Worm (Caenorhabditis elegans) whole organism, L4 larva: Measurements from ENCODE around the gene C28H8.5.

Source experiments
- D1046.2 ChIP-seq: fragments of 200-800 bp; sonication (Bioruptor generic); IDR thresholded peaks from 2 replicates; pipeline ENCODE4 v1.3.6; 2022; ENCODE audit warnings: missing genetic modification characterization, missing compliant biosample characterization
- F10B5.3 ChIP-seq: sonication (generic microtip); optimal IDR thresholded peaks from 2 replicates; lab custom pipeline; 2016; ENCODE audit warnings: mild to moderate bottlenecking, missing genetic modification characterization, missing compliant biosample characterization
- F26F4.8 ChIP-seq: fragments of 200-800 bp; sonication (Bioruptor generic); conservative IDR thresholded peaks from 2 replicates; pipeline ENCODE4 v1.3.6; 2022; ENCODE audit warnings: missing genetic modification characterization, missing compliant biosample characterization
- F37D6.2 ChIP-seq: sonication (generic microtip); optimal IDR thresholded peaks from 2 replicates; lab custom pipeline; 2016; ENCODE audit warnings: mild to moderate bottlenecking, missing genetic modification characterization, missing compliant biosample characterization
- F49E8.2 ChIP-seq: sonication (generic microtip); optimal IDR thresholded peaks from 2 replicates; lab custom pipeline; 2016; ENCODE audit warnings: missing compliant biosample characterization, mild to moderate bottlenecking, missing genetic modification characterization, borderline replicate concordance
- T26A8.4 ChIP-seq: fragments of 200-800 bp; sonication (Bioruptor generic); IDR thresholded peaks from 2 replicates; pipeline ENCODE4 v1.3.6; 2022; ENCODE audit warnings: missing genetic modification characterization, missing compliant biosample characterization
- Y48G9A.11 ChIP-seq: fragments of 200-800 bp; sonication (Bioruptor generic); IDR thresholded peaks from 2 replicates; pipeline ENCODE4 v1.3.6; 2022; ENCODE audit warnings: missing genetic modification reagents, missing genetic modification characterization, missing compliant biosample characterization
- Y5F2A.4 ChIP-seq: fragments of 200-800 bp; sonication (Bioruptor generic); optimal IDR thresholded peaks from 2 replicates; lab custom pipeline; 2018; ENCODE audit warnings: mild to moderate bottlenecking, missing genetic modification characterization, missing compliant biosample characterization
- aha-1 ChIP-seq: fragments of 150-350 bp; peaks from one replicate; lab custom pipeline; 2014; ENCODE audit warnings: missing biosample characterization, missing genetic modification characterization
- ama-1 ChIP-seq: fragments of 150-350 bp; optimal IDR thresholded peaks from 2 replicates; lab custom pipeline; 2014; ENCODE audit warnings: inconsistent platforms, mixed read lengths
- arid-1 ChIP-seq: fragments of 200-800 bp; sonication (Bioruptor generic); conservative IDR thresholded peaks from 2 replicates; pipeline ENCODE4 v1.3.6; 2022; ENCODE audit warnings: missing genetic modification reagents, missing genetic modification characterization, missing compliant biosample characterization
- ceh-20 ChIP-seq: fragments of 200-800 bp; sonication (Bioruptor generic); IDR thresholded peaks from 2 replicates; pipeline ENCODE4 v1.3.6; 2022; ENCODE audit warnings: missing genetic modification reagents, missing genetic modification characterization, missing compliant biosample characterization
- ceh-82 ChIP-seq: sonication (generic microtip); optimal IDR thresholded peaks from 2 replicates; lab custom pipeline; 2017; ENCODE audit warnings: missing biosample characterization, missing genetic modification characterization
- ces-1 ChIP-seq: fragments of 150-350 bp; sonication (generic microtip); optimal IDR thresholded peaks from 4 replicates; lab custom pipeline; 2014; ENCODE audit warnings: missing biosample characterization, missing genetic modification reagents, missing genetic modification characterization
- ctbp-1 ChIP-seq: fragments of 200-800 bp; sonication (Bioruptor generic); IDR thresholded peaks from 2 replicates; pipeline ENCODE4 v1.3.6; 2022; ENCODE audit warnings: missing genetic modification reagents, missing genetic modification characterization, missing compliant biosample characterization
- daf-8 ChIP-seq: fragments of 200-800 bp; sonication (Bioruptor generic); IDR thresholded peaks from 2 replicates; pipeline ENCODE4 v1.3.6; 2022; ENCODE audit warnings: missing genetic modification characterization, missing compliant biosample characterization
- dmd-8 ChIP-seq: fragments of 200-800 bp; sonication (Bioruptor generic); IDR thresholded peaks from 2 replicates; pipeline ENCODE4 v1.3.6; 2022; ENCODE audit warnings: missing genetic modification characterization, missing compliant biosample characterization
- dpl-1 ChIP-seq: fragments of 150-350 bp; optimal IDR thresholded peaks from 2 replicates; lab custom pipeline; 2014; ENCODE audit warnings: missing biosample characterization, missing genetic modification reagents, missing genetic modification characterization
- dve-1 ChIP-seq: sonication (generic microtip); optimal IDR thresholded peaks from 2 replicates; lab custom pipeline; 2017; ENCODE audit warnings: antibody characterized with exemption, mild to moderate bottlenecking, missing genetic modification characterization, missing compliant biosample characterization; ENCODE audit not compliant: insufficient read depth
- fkh-10 ChIP-seq: fragments of 150-350 bp; optimal IDR thresholded peaks from 2 replicates; lab custom pipeline; 2014; ENCODE audit warnings: missing biosample characterization, missing genetic modification reagents, missing genetic modification characterization
- hlh-11 ChIP-seq: fragments of 200-800 bp; sonication (Bioruptor generic); optimal IDR thresholded peaks from 2 replicates; lab custom pipeline; 2018; ENCODE audit warnings: mild to moderate bottlenecking, missing genetic modification characterization, missing compliant biosample characterization
- hlh-30 ChIP-seq: sonication (generic microtip); optimal IDR thresholded peaks from 2 replicates; lab custom pipeline; 2017; ENCODE audit warnings: antibody characterized with exemption, mild to moderate bottlenecking, missing genetic modification characterization, missing compliant biosample characterization; ENCODE audit not compliant: insufficient read depth
- lim-7 ChIP-seq: fragments of 200-800 bp; sonication (Bioruptor generic); IDR thresholded peaks from 2 replicates; pipeline ENCODE4 v1.3.6; 2022; ENCODE audit warnings: missing genetic modification characterization, missing compliant biosample characterization
- lin-1 ChIP-seq: fragments of 200-800 bp; sonication (Bioruptor generic); IDR thresholded peaks from 2 replicates; pipeline ENCODE4 v1.3.6; 2022; ENCODE audit warnings: missing genetic modification reagents, missing genetic modification characterization, missing compliant biosample characterization
- lin-38 ChIP-seq: fragments of 200-800 bp; sonication (Bioruptor generic); IDR thresholded peaks from 2 replicates; pipeline ENCODE4 v1.3.6; 2022; ENCODE audit warnings: missing genetic modification reagents, missing genetic modification characterization, missing compliant biosample characterization
- lin-39 ChIP-seq: fragments of 150-350 bp; optimal IDR thresholded peaks from 2 replicates; lab custom pipeline; 2014; ENCODE audit warnings: missing biosample characterization, missing genetic modification reagents, missing genetic modification characterization
- lsy-2 ChIP-seq, 2 experiments: fragments of 150-350 bp in 1 of 2; sonication (generic microtip) in 1 of 2; optimal IDR thresholded peaks; 2 replicates each; lab custom pipeline; 2014 to 2017; ENCODE audit warnings: missing biosample characterization in 2 of 2, missing genetic modification characterization in 2 of 2
- mdl-1 ChIP-seq, 2 experiments: fragments of 150-350 bp in 1 of 2; sonication (generic microtip) in 1 of 2; optimal IDR thresholded peaks; 2 replicates each; lab custom pipeline; 2014 to 2017; ENCODE audit warnings: missing biosample characterization in 2 of 2, missing genetic modification characterization in 2 of 2
- mdt-29 ChIP-seq: fragments of 200-800 bp; sonication (Bioruptor generic); IDR thresholded peaks from 2 replicates; pipeline ENCODE4 v1.3.6; 2022; ENCODE audit warnings: missing genetic modification reagents, missing genetic modification characterization, missing compliant biosample characterization
- mep-1 ChIP-seq: fragments of 150-350 bp; sonication (generic microtip); optimal IDR thresholded peaks from 3 replicates; lab custom pipeline; 2014; ENCODE audit warnings: missing biosample characterization, missing genetic modification characterization
- mes-2 ChIP-seq: sonication (generic microtip); optimal IDR thresholded peaks from 2 replicates; lab custom pipeline; 2016; ENCODE audit warnings: missing genotype, mild to moderate bottlenecking, missing genetic modification characterization, missing compliant biosample characterization; ENCODE audit not compliant: poor library complexity, severe bottlenecking
- mxl-2 ChIP-seq: fragments of 200-800 bp; sonication (Bioruptor generic); conservative IDR thresholded peaks from 2 replicates; pipeline ENCODE4 v1.3.6; 2022; ENCODE audit warnings: missing genetic modification reagents, missing genetic modification characterization, missing compliant biosample characterization
- mxl-3 ChIP-seq: fragments of 200-800 bp; sonication (Bioruptor generic); optimal IDR thresholded peaks from 2 replicates; lab custom pipeline; 2018; ENCODE audit warnings: mild to moderate bottlenecking, missing genetic modification characterization, missing compliant biosample characterization
- nhr-237 ChIP-seq: sonication (generic microtip); optimal IDR thresholded peaks from 2 replicates; lab custom pipeline; 2017; ENCODE audit warnings: missing biosample characterization, missing genetic modification characterization
- nhr-48 ChIP-seq: sonication (generic microtip); optimal IDR thresholded peaks from 2 replicates; lab custom pipeline; 2016; ENCODE audit warnings: mild to moderate bottlenecking, missing genetic modification characterization, missing compliant biosample characterization
- nhr-76 ChIP-seq: fragments of 150-350 bp; optimal IDR thresholded peaks from 2 replicates; lab custom pipeline; 2014; ENCODE audit warnings: missing biosample characterization, missing genetic modification characterization
- nhr-77 ChIP-seq: fragments of 150-350 bp; optimal IDR thresholded peaks from 2 replicates; lab custom pipeline; 2014; ENCODE audit warnings: missing biosample characterization, missing genetic modification characterization
- pqm-1 ChIP-seq: sonication (generic microtip); optimal IDR thresholded peaks from 2 replicates; lab custom pipeline; 2017; ENCODE audit warnings: missing biosample characterization, missing genetic modification characterization
- rbr-2 ChIP-seq: sonication (generic microtip); optimal IDR thresholded peaks from 2 replicates; lab custom pipeline; 2016; ENCODE audit warnings: missing genotype, missing genetic modification characterization, missing compliant biosample characterization
- skn-1 ChIP-seq: fragments of 150-350 bp; optimal IDR thresholded peaks from 2 replicates; lab custom pipeline; 2014; ENCODE audit warnings: missing biosample characterization, missing genetic modification characterization
- tra-1 ChIP-seq: fragments of 200-800 bp; sonication (Bioruptor generic); IDR thresholded peaks from 2 replicates; pipeline ENCODE4 v1.3.6; 2022; ENCODE audit warnings: missing genetic modification reagents, missing genetic modification characterization, missing compliant biosample characterization
- unc-62 ChIP-seq, 3 experiments: fragments of 150-350 bp in 1 of 3; sonication (generic microtip); optimal IDR thresholded peaks in 2 of 3; peaks in 1 of 3; 1 replicate in 1 of 3; 2 replicates in 2 of 3; lab custom pipeline; 2014 to 2017; ENCODE audit warnings: missing biosample characterization in 3 of 3, missing genetic modification characterization in 3 of 3, missing genetic modification reagents in 3 of 3, missing genotype in 1 of 3
- vab-7 ChIP-seq: fragments of 200-800 bp; sonication (Bioruptor generic); IDR thresholded peaks from 2 replicates; pipeline ENCODE4 v1.3.6; 2022; ENCODE audit warnings: missing genetic modification reagents, missing genetic modification characterization, missing compliant biosample characterization
- zag-1 ChIP-seq: fragments of 150-350 bp; optimal IDR thresholded peaks from 2 replicates; lab custom pipeline; 2014; ENCODE audit warnings: missing biosample characterization, missing genetic modification characterization
- zip-2 ChIP-seq: fragments of 150-350 bp; optimal IDR thresholded peaks from 2 replicates; lab custom pipeline; 2014; ENCODE audit warnings: missing biosample characterization, missing genetic modification characterization
- ztf-7 ChIP-seq: fragments of 150-350 bp; optimal IDR thresholded peaks from 2 replicates; lab custom pipeline; 2014; ENCODE audit warnings: missing biosample characterization, missing genetic modification characterization

C28H8.5 gene

ce11 chrIII:5884007-5884406 lies at the start of gene C28H8.5:
Gene C28H8.5, plus strand, starts transcription at chrIII:5884307.
- no peak for TF ChIP-seq zag-1 (tag; lab: Kevin White, UChicago)
- TF ChIP-seq nhr-237 (tag; lab: Kevin White, UChicago): no peak
- no peak for TF ChIP-seq fkh-10 (GFP tag; lab: Kevin White, UChicago)
- TF ChIP-seq hlh-11 (tag; lab: Kevin White, UChicago): no peak
- no peak for TF ChIP-seq mdt-29 (GFP tag; lab: Robert Waterston, UW)
- no peak for TF ChIP-seq mep-1
- TF ChIP-seq zip-2 (tag; lab: Kevin White, UChicago): no peak
- no peak for TF ChIP-seq dpl-1 (GFP tag; lab: Kevin White, UChicago)

- TF ChIP-seq ama-1 (lab: Kevin White, UChicago) (peak; percentile 26), rbr-2 (no peak), ceh-20 (no peak), F37D6.2 (tag; lab: Kevin White, UChicago) (no peak), daf-8 (GFP tag; lab: Robert Waterston, UW) (no peak), vab-7 (GFP tag; lab: Robert Waterston, UW) (0 out of 2 replicates have a peak, but pooled peaks have one; percentile 15), Y48G9A.11 (GFP tag; lab: Robert Waterston, UW) (no peak), aha-1 (tag; lab: Kevin White, UChicago) (peak; percentile 80), ctbp-1 (GFP tag; lab: Robert Waterston, UW) (no peak), ceh-82 (tag; lab: Kevin White, UChicago) (no peak), ces-1 (GFP tag; lab: Kevin White, UChicago) (peak; percentile 39), dve-1 (tag; lab: Kevin White, UChicago) (no peak), F26F4.8 (GFP tag; lab: Robert Waterston, UW) (no peak), hlh-11 (tag; lab: Kevin White, UChicago) (no peak), mxl-2 (GFP tag; lab: Robert Waterston, UW) (no peak), T26A8.4 (GFP tag; lab: Robert Waterston, UW) (no peak), Y5F2A.4 (GFP tag; lab: Kevin White, UChicago) (no peak), lin-39 (tag; lab: Kevin White, UChicago) (no peak), lim-7 (GFP tag; lab: Robert Waterston, UW) (no peak), F49E8.2 (tag; lab: Kevin White, UChicago) (no peak), mxl-3 (no peak), F10B5.3 (no peak), skn-1 (tag; lab: Kevin White, UChicago) (no peak), nhr-237 (tag; lab: Kevin White, UChicago) (no peak), nhr-48 (no peak)
Observed at ce11 chrIII:5834663-5835062, 49.4 kb upstream of the C28H8.5 start.

ce11 chrIII:5835163-5835871 lies 48.8 kb upstream of the C28H8.5 start:
- TF ChIP-seq dve-1 (tag; lab: Kevin White, UChicago) (peak; percentile 84), mep-1 (peak; percentile 27), dpl-1 (GFP tag; lab: Kevin White, UChicago) (peak; percentile 8), ztf-7 (peak; percentile 16), mxl-3 (peak; percentile 63), D1046.2 (GFP tag; lab: Robert Waterston, UW) (no peak), mdl-1 (tag; optimal IDR thresholded peaks at IDR 0.05; lab: Kevin White, UChicago) (peak in 1 of 2 experiments; percentile 31), mdt-29 (GFP tag; lab: Robert Waterston, UW) (no peak), nhr-77 (tag; lab: Kevin White, UChicago) (peak; percentile 16), aha-1 (tag; lab: Kevin White, UChicago) (peak; percentile 68), tra-1 (peak; percentile 41; the same call in 1 of the 2 replicates), unc-62 (GFP tag; optimal IDR thresholded peaks at IDR 0.05 in 1 of 2; lab: Kevin White, UChicago) (peak in 1 of 2 experiments; percentile 88), unc-62 (tag; optimal IDR thresholded peaks at IDR 0.05; lab: Kevin White, UChicago) (no peak), arid-1 (GFP tag; lab: Robert Waterston, UW) (no peak), hlh-30 (tag; lab: Kevin White, UChicago) (peak; percentile 7), mes-2 (peak; percentile 66), lsy-2 (tag; optimal IDR thresholded peaks at IDR 0.05; lab: Kevin White, UChicago) (peak in 1 of 2 experiments; percentile 23), hlh-11 (tag; lab: Kevin White, UChicago) (peak; percentile 82), lin-38 (GFP tag; lab: Robert Waterston, UW) (no peak), nhr-76 (no peak), ceh-20 (peak; percentile 13; the same call in 1 of the 2 replicates), dmd-8 (no peak), pqm-1 (peak; percentile 91), lin-1 (GFP tag; lab: Robert Waterston, UW) (0 out of 2 replicates have a peak, but pooled peaks have one; percentile 44)
